Fruit fly (Drosophila melanogaster) whole organism, embryonic: ENCODE measurements around the gene CG32137.

Experiments used
- Blimp-1 ChIP-seq: fragments of 200-800 bp; sonication (Bioruptor generic); optimal IDR thresholded peaks from 3 replicates; lab custom pipeline; 2018; ENCODE audit warnings: missing biosample characterization, missing genetic modification characterization, mild to moderate bottlenecking, moderate library complexity, missing genetic modification reagents
- CG10209 ChIP-seq: fragments of 200-800 bp; sonication (Bioruptor generic); optimal IDR thresholded peaks from 3 replicates; lab custom pipeline; 2017; ENCODE audit warnings: missing biosample characterization, mild to moderate bottlenecking, missing genetic modification characterization, missing genetic modification reagents
- CG1024 ChIP-seq: fragments of 200-800 bp; sonication (Bioruptor generic); IDR thresholded peaks from 2 replicates; pipeline ENCODE4 v1.3.6; 2022; ENCODE audit warnings: missing biosample characterization, missing genetic modification characterization
- CG13296 ChIP-seq: fragments of 200-800 bp; sonication (Bioruptor generic); optimal IDR thresholded peaks from 3 replicates; lab custom pipeline; 2018; ENCODE audit warnings: missing biosample characterization, mild to moderate bottlenecking, missing genetic modification characterization
- CG13424 ChIP-seq: fragments of 200-800 bp; sonication (Bioruptor generic); optimal IDR thresholded peaks from 2 replicates; lab custom pipeline; 2019; ENCODE audit warnings: missing biosample characterization, mild to moderate bottlenecking, missing genetic modification characterization, moderate library complexity
- CG13894 ChIP-seq: fragments of 200-800 bp; sonication (Bioruptor generic); optimal IDR thresholded peaks from 3 replicates; lab custom pipeline; 2018; ENCODE audit warnings: missing biosample characterization, mild to moderate bottlenecking, missing genetic modification characterization, moderate library complexity
- CG15479 ChIP-seq: fragments of 200-800 bp; sonication (Bioruptor generic); optimal IDR thresholded peaks from 3 replicates; lab custom pipeline; 2019; ENCODE audit warnings: missing biosample characterization, mild to moderate bottlenecking, missing genetic modification characterization, moderate library complexity
- CG1603 ChIP-seq: fragments of 200-800 bp; sonication (Bioruptor generic); optimal IDR thresholded peaks from 2 replicates; lab custom pipeline; 2019; ENCODE audit warnings: missing biosample characterization, mild to moderate bottlenecking, missing genetic modification characterization, moderate library complexity
- CG18011 ChIP-seq: fragments of 200-800 bp; sonication (Bioruptor generic); optimal IDR thresholded peaks from 2 replicates; lab custom pipeline; 2017; ENCODE audit warnings: missing biosample characterization, missing genetic modification characterization, mild to moderate bottlenecking, moderate library complexity, missing genotype
- CG2875 ChIP-seq: fragments of 200-800 bp; sonication (Bioruptor generic); optimal IDR thresholded peaks from 2 replicates; lab custom pipeline; 2017; ENCODE audit warnings: missing biosample characterization, mild to moderate bottlenecking, missing genetic modification characterization, missing genetic modification reagents
- CG3163 ChIP-seq: fragments of 200-800 bp; sonication (Bioruptor generic); optimal IDR thresholded peaks from 3 replicates; lab custom pipeline; 2016; ENCODE audit warnings: missing biosample characterization, missing genetic modification characterization
- CG34376 ChIP-seq: fragments of 200-800 bp; sonication (Bioruptor generic); optimal IDR thresholded peaks from 2 replicates; lab custom pipeline; 2018; ENCODE audit warnings: missing biosample characterization, mild to moderate bottlenecking, missing genetic modification characterization
- CG34422 ChIP-seq: fragments of 200-800 bp; sonication (Bioruptor generic); IDR thresholded peaks from 3 replicates; pipeline ENCODE4 v1.3.6; 2022; ENCODE audit warnings: missing biosample characterization, missing genetic modification characterization
- CG4707 ChIP-seq: fragments of 200-800 bp; sonication (Bioruptor generic); optimal IDR thresholded peaks from 2 replicates; lab custom pipeline; 2018; ENCODE audit warnings: missing biosample characterization, mild to moderate bottlenecking, missing genetic modification characterization, moderate library complexity
- CG4820 ChIP-seq: fragments of 200-800 bp; sonication (Bioruptor generic); optimal IDR thresholded peaks from 3 replicates; lab custom pipeline; 2016; ENCODE audit warnings: missing biosample characterization, missing genetic modification characterization
- CG6689 ChIP-seq: fragments of 200-800 bp; sonication (Bioruptor generic); IDR thresholded peaks from 2 replicates; pipeline ENCODE4 v1.3.6; 2022; ENCODE audit warnings: missing biosample characterization, missing genetic modification characterization
- CG7786 ChIP-seq: fragments of 200-800 bp; sonication (Bioruptor generic); optimal IDR thresholded peaks from 2 replicates; lab custom pipeline; 2016; ENCODE audit warnings: missing biosample characterization, missing genetic modification characterization
- CTCF ChIP-seq: fragments of 200-800 bp; sonication (Bioruptor generic); optimal IDR thresholded peaks from 2 replicates; lab custom pipeline; 2017; ENCODE audit warnings: missing biosample characterization, mild to moderate bottlenecking, missing genetic modification characterization, moderate library complexity
- Chrac-16 ChIP-seq: fragments of 200-800 bp; sonication (Bioruptor generic); optimal IDR thresholded peaks from 3 replicates; lab custom pipeline; 2016; ENCODE audit warnings: missing biosample characterization, missing genetic modification characterization
- D ChIP-seq, 2 experiments: fragments of 200-800 bp in 1 of 2; fragments of >200 bp in 1 of 2; sonication (Bioruptor generic) in 1 of 2; optimal IDR thresholded peaks; 2 replicates in 1 of 2; 3 replicates in 1 of 2; lab custom pipeline; 2017; ENCODE audit warnings: mild to moderate bottlenecking in 1 of 2, missing biosample characterization in 1 of 2, missing genetic modification characterization in 1 of 2, missing genetic modification reagents in 1 of 2
- Fer2 ChIP-seq: fragments of 200-800 bp; sonication (Bioruptor generic); optimal IDR thresholded peaks from 2 replicates; lab custom pipeline; 2018; ENCODE audit warnings: missing biosample characterization, mild to moderate bottlenecking, missing genetic modification characterization, moderate library complexity
- HLH3B ChIP-seq: fragments of 200-800 bp; sonication (Bioruptor generic); IDR thresholded peaks from 2 replicates; pipeline ENCODE4 v1.3.6; 2022; ENCODE audit warnings: missing biosample characterization, missing genetic modification characterization
- Hey ChIP-seq: fragments of 200-800 bp; sonication (Bioruptor generic); optimal IDR thresholded peaks from 3 replicates; lab custom pipeline; 2018; ENCODE audit warnings: missing biosample characterization, mild to moderate bottlenecking, missing genetic modification characterization
- Hr39 ChIP-seq: fragments of >200 bp; optimal IDR thresholded peaks from 2 replicates; lab custom pipeline; 2017
- Mad ChIP-seq: fragments of 200-800 bp; sonication (Bioruptor generic); optimal IDR thresholded peaks from 2 replicates; lab custom pipeline; 2016; ENCODE audit warnings: missing biosample characterization, missing genetic modification characterization
- NC2β ChIP-seq: fragments of 200-800 bp; sonication (Bioruptor generic); optimal IDR thresholded peaks from 2 replicates; lab custom pipeline; 2016; ENCODE audit warnings: missing biosample characterization, missing genetic modification characterization
- PHDP ChIP-seq: fragments of 200-800 bp; sonication (Bioruptor generic); optimal IDR thresholded peaks from 3 replicates; lab custom pipeline; 2018; ENCODE audit warnings: missing biosample characterization, mild to moderate bottlenecking, missing genetic modification characterization, moderate library complexity
- Poxn ChIP-seq: fragments of 200-800 bp; sonication (Bioruptor generic); IDR thresholded peaks from 2 replicates; pipeline ENCODE4 v1.3.6; 2022; ENCODE audit warnings: missing biosample characterization, missing genetic modification characterization
- Rx ChIP-seq: fragments of 200-800 bp; sonication (Bioruptor generic); IDR thresholded peaks from 2 replicates; pipeline ENCODE4 v1.3.6; 2022; ENCODE audit warnings: missing biosample characterization, missing genetic modification characterization
- Ssrp ChIP-seq: fragments of 200-800 bp; sonication (Bioruptor generic); optimal IDR thresholded peaks from 2 replicates; lab custom pipeline; 2018; ENCODE audit warnings: missing biosample characterization, mild to moderate bottlenecking, missing genetic modification characterization, moderate library complexity
- Trl ChIP-seq, 3 experiments: fragments of >200 bp in 2 of 3; fragments of 200-800 bp in 1 of 3; sonication (Bioruptor generic) in 1 of 3; optimal IDR thresholded peaks; 2 replicates in 1 of 3; 3 replicates in 2 of 3; lab custom pipeline; 2016 to 2017; ENCODE audit warnings: missing biosample characterization in 1 of 3, missing genetic modification characterization in 1 of 3
- ara ChIP-seq: fragments of 200-800 bp; sonication (Bioruptor generic); IDR thresholded peaks from 2 replicates; pipeline ENCODE4 v1.3.6; 2022; ENCODE audit warnings: missing biosample characterization, missing genetic modification characterization
- bigmax ChIP-seq: fragments of 200-800 bp; sonication (Bioruptor generic); optimal IDR thresholded peaks from 2 replicates; lab custom pipeline; 2018; ENCODE audit warnings: missing biosample characterization, mild to moderate bottlenecking, missing genetic modification characterization
- ci ChIP-seq: fragments of 200-800 bp; sonication (Bioruptor generic); IDR thresholded peaks from 3 replicates; pipeline ENCODE4 v1.3.6; 2022; ENCODE audit warnings: missing biosample characterization, missing genetic modification characterization
- croc ChIP-seq: fragments of 200-800 bp; sonication (Bioruptor generic); conservative IDR thresholded peaks from 3 replicates; pipeline ENCODE4 v1.3.6; 2022; ENCODE audit warnings: missing biosample characterization, missing genetic modification characterization
- dan ChIP-seq: fragments of 200-800 bp; sonication (Bioruptor generic); IDR thresholded peaks from 2 replicates; pipeline ENCODE4 v1.3.6; 2022; ENCODE audit warnings: missing biosample characterization, missing genetic modification characterization
- dm ChIP-seq: fragments of 200-800 bp; sonication (Bioruptor generic); optimal IDR thresholded peaks from 3 replicates; lab custom pipeline; 2016; ENCODE audit warnings: missing biosample characterization, missing genetic modification characterization
- fd102C ChIP-seq: fragments of 200-800 bp; sonication (Bioruptor generic); optimal IDR thresholded peaks from 2 replicates; lab custom pipeline; 2018; ENCODE audit warnings: missing biosample characterization, mild to moderate bottlenecking, missing genetic modification characterization, moderate library complexity
- hbn ChIP-seq: fragments of 200-800 bp; sonication (Bioruptor generic); IDR thresholded peaks from 2 replicates; pipeline ENCODE4 v1.3.6; 2022; ENCODE audit warnings: missing biosample characterization, missing genetic modification characterization; ENCODE audit not compliant: partially characterized antibody
- jigr1 ChIP-seq: fragments of 200-800 bp; sonication (Bioruptor generic); IDR thresholded peaks from 3 replicates; pipeline ENCODE4 v1.3.6; 2022; ENCODE audit warnings: missing biosample characterization, missing genetic modification characterization
- jing ChIP-seq: fragments of 200-800 bp; sonication (Bioruptor generic); optimal IDR thresholded peaks from 2 replicates; lab custom pipeline; 2018; ENCODE audit warnings: missing biosample characterization, mild to moderate bottlenecking, missing genetic modification characterization
- ken ChIP-seq: fragments of 200-800 bp; sonication (Bioruptor generic); IDR thresholded peaks from 3 replicates; pipeline ENCODE4 v1.3.6; 2022; ENCODE audit warnings: missing biosample characterization, missing genetic modification characterization
- klu ChIP-seq: fragments of 200-800 bp; sonication (Bioruptor generic); IDR thresholded peaks from 2 replicates; pipeline ENCODE4 v1.3.6; 2022; ENCODE audit warnings: missing biosample characterization, missing genetic modification characterization
- oc ChIP-seq: fragments of 200-800 bp; sonication (Bioruptor generic); optimal IDR thresholded peaks from 2 replicates; lab custom pipeline; 2018; ENCODE audit warnings: missing biosample characterization, mild to moderate bottlenecking, missing genetic modification characterization, moderate library complexity
- pum ChIP-seq: fragments of 200-800 bp; sonication (Bioruptor generic); optimal IDR thresholded peaks from 2 replicates; lab custom pipeline; 2016; ENCODE audit warnings: missing biosample characterization, missing genetic modification characterization
- seq ChIP-seq: fragments of 200-800 bp; sonication (Bioruptor generic); IDR thresholded peaks from 2 replicates; pipeline ENCODE4 v1.3.6; 2022; ENCODE audit warnings: missing biosample characterization, missing genetic modification characterization
- stwl ChIP-seq: fragments of 200-800 bp; sonication (Bioruptor generic); optimal IDR thresholded peaks from 3 replicates; lab custom pipeline; 2018; ENCODE audit warnings: missing biosample characterization, mild to moderate bottlenecking, missing genetic modification characterization, moderate library complexity
- tgo ChIP-seq: fragments of 200-800 bp; sonication (Bioruptor generic); IDR thresholded peaks from 3 replicates; pipeline ENCODE4 v1.3.6; 2022; ENCODE audit warnings: missing biosample characterization, missing genetic modification characterization
- tx ChIP-seq: fragments of 200-800 bp; sonication (Bioruptor generic); optimal IDR thresholded peaks from 2 replicates; lab custom pipeline; 2016; ENCODE audit warnings: missing biosample characterization, missing genetic modification characterization
- zf30C ChIP-seq: fragments of 200-800 bp; sonication (Bioruptor generic); optimal IDR thresholded peaks from 3 replicates; lab custom pipeline; 2018; ENCODE audit warnings: missing biosample characterization, mild to moderate bottlenecking, missing genetic modification characterization

The CG32137 gene

DNA sequence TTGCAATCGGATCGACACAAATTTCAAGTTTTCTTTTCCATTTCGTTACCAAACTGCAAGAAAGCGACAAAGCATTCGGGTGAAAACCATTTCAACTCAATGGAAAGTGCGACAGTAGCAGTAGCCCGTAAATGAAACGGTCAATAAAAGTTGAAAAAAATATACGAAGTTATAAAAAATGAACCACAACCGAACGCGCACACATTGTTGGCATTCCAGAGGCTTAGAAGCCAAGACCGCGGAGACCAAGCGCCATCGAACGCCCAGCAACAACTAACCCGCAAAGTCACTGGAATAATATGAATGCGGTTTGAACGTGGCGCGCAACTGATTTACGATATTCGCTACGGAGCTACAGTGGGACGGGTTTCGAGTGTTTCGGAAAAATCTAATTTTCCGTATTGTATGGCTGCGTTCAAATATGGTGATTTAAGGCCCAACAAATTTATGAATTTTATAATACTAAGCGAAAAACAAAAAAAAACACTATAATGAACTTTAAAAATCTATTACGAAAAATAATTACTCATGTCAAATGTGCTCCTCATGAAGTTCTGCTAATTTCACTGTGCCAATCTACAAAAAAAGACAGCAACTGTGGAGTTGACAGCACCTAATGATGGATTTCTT is 16.9 kb upstream of the CG32137 start (continued):
- TF ChIP-seq ara (GFP tag; lab: Robert Waterston, UW) (peak; percentile 26; the same call in 1 of the 2 replicates), fd102C (GFP tag; lab: Kevin White, UChicago) (no peak), seq (GFP tag; lab: Robert Waterston, UW) (no peak), Trl (optimal IDR thresholded peaks at IDR 0.05; lab: Kevin White, UChicago) (no peak), Trl (GFP tag; optimal IDR thresholded peaks at IDR 0.05; lab: Kevin White, UChicago) (no peak), CG15479 (GFP tag; lab: Kevin White, UChicago) (no peak), Fer2 (tag; lab: Kevin White, UChicago) (no peak), tx (GFP tag; lab: Kevin White, UChicago) (no peak), croc (GFP tag; lab: Robert Waterston, UW) (no peak; the same call in 1 of the 3 replicates), CTCF (GFP tag; lab: Kevin White, UChicago) (no peak), CG2875 (no peak), stwl (tag; lab: Kevin White, UChicago) (no peak), CG1024 (no peak), CG13424 (tag; lab: Kevin White, UChicago) (peak; percentile 42), Hey (tag; lab: Kevin White, UChicago) (no peak), bigmax (GFP tag; lab: Kevin White, UChicago) (no peak), ci (no peak), jing (GFP tag; lab: Kevin White, UChicago) (no peak), CG1603 (tag; lab: Kevin White, UChicago) (no peak), D (optimal IDR thresholded peaks at IDR 0.05; lab: Kevin White, UChicago) (no peak), D (GFP tag; optimal IDR thresholded peaks at IDR 0.05; lab: Kevin White, UChicago) (no peak), jigr1 (no peak), zf30C (GFP tag; lab: Kevin White, UChicago) (no peak), Rx (GFP tag; lab: Robert Waterston, UW) (no peak), tgo (GFP tag; lab: Robert Waterston, UW) (peak; percentile 44; the same call in 1 of the 3 replicates), CG13894 (tag; lab: Kevin White, UChicago) (no peak), Poxn (GFP tag; lab: Robert Waterston, UW) (no peak), hbn (no peak), CG34422 (GFP tag; lab: Robert Waterston, UW) (no peak), Blimp-1 (GFP tag; lab: Kevin White, UChicago) (peak; percentile 13), klu (GFP tag; lab: Robert Waterston, UW) (no peak), Chrac-16 (GFP tag; lab: Kevin White, UChicago) (peak; percentile 31), CG3163 (GFP tag; lab: Kevin White, UChicago) (no peak), CG4820 (GFP tag; lab: Kevin White, UChicago) (no peak), dm (no peak), CG13296 (GFP tag; lab: Kevin White, UChicago) (no peak), dan (GFP tag; lab: Robert Waterston, UW) (no peak), CG34376 (GFP tag; lab: Kevin White, UChicago) (no peak), CG4707 (GFP tag; lab: Kevin White, UChicago) (peak; percentile 94), CG18011 (peak; percentile 6), oc (tag; lab: Kevin White, UChicago) (no peak), NC2β (GFP tag; lab: Kevin White, UChicago) (no peak), PHDP (peak; percentile 51), ken (GFP tag; lab: Robert Waterston, UW) (no peak), Mad (GFP tag; lab: Kevin White, UChicago) (no peak), Ssrp (tag; lab: Kevin White, UChicago) (peak; percentile 30), CG7786 (peak; percentile 8), CG6689 (GFP tag; lab: Robert Waterston, UW) (peak; percentile 53), CG10209 (GFP tag; lab: Kevin White, UChicago) (peak; percentile 24), HLH3B (GFP tag; lab: Robert Waterston, UW) (no peak), pum (GFP tag; lab: Kevin White, UChicago) (peak; percentile 35), Hr39 (no peak)
